Fruit fly (Drosophila melanogaster) whole organism, embryonic: Measurements from ENCODE around the gene BOD1.

Experiments used
- ATbp ChIP-seq: fragments of 200-800 bp; sonication (Bioruptor generic); optimal IDR thresholded peaks from 2 replicates; lab custom pipeline; 2017; ENCODE audit warnings: missing biosample characterization, mild to moderate bottlenecking, missing genetic modification characterization, missing genetic modification reagents
- Aef1 ChIP-seq: fragments of 200-800 bp; sonication (Bioruptor generic); IDR thresholded peaks from 3 replicates; pipeline ENCODE4 v1.3.6; 2022; ENCODE audit warnings: missing biosample characterization, missing genetic modification characterization
- CG10147 ChIP-seq: fragments of 200-800 bp; sonication (Bioruptor generic); optimal IDR thresholded peaks from 2 replicates; lab custom pipeline; 2019; ENCODE audit warnings: missing biosample characterization, mild to moderate bottlenecking, missing genetic modification characterization, moderate library complexity
- CG10431 ChIP-seq: fragments of 200-800 bp; sonication (Bioruptor generic); optimal IDR thresholded peaks from 3 replicates; lab custom pipeline; 2018; ENCODE audit warnings: missing biosample characterization, mild to moderate bottlenecking, missing genetic modification characterization
- CG10959 ChIP-seq: fragments of 200-800 bp; sonication (Bioruptor generic); IDR thresholded peaks from 2 replicates; pipeline ENCODE4 v1.3.6; 2022; ENCODE audit warnings: missing biosample characterization, missing genetic modification characterization
- CG11085 ChIP-seq: fragments of 200-800 bp; sonication (Bioruptor generic); IDR thresholded peaks from 2 replicates; pipeline ENCODE4 v1.3.6; 2022; ENCODE audit warnings: missing biosample characterization, missing genetic modification characterization
- CG11723 ChIP-seq: fragments of 200-800 bp; sonication (Bioruptor generic); optimal IDR thresholded peaks from 2 replicates; lab custom pipeline; 2017; ENCODE audit warnings: missing biosample characterization, mild to moderate bottlenecking, missing genetic modification characterization
- CG12744 ChIP-seq: fragments of 200-800 bp; sonication (Bioruptor generic); optimal IDR thresholded peaks from 2 replicates; lab custom pipeline; 2016; ENCODE audit warnings: missing biosample characterization, missing genetic modification characterization
- CG14667 ChIP-seq: fragments of 200-800 bp; sonication (Bioruptor generic); IDR thresholded peaks from 2 replicates; pipeline ENCODE4 v1.3.6; 2022; ENCODE audit warnings: missing biosample characterization, missing genetic modification characterization
- CG14965 ChIP-seq: fragments of 200-800 bp; sonication (Bioruptor generic); optimal IDR thresholded peaks from 2 replicates; lab custom pipeline; 2016; ENCODE audit warnings: missing biosample characterization, missing genetic modification characterization, borderline replicate concordance
- CG1647 ChIP-seq: fragments of 200-800 bp; sonication (Bioruptor generic); optimal IDR thresholded peaks from 3 replicates; lab custom pipeline; 2016; ENCODE audit warnings: missing biosample characterization, missing genetic modification characterization
- CG17912 ChIP-seq: fragments of 200-800 bp; sonication (Bioruptor generic); optimal IDR thresholded peaks from 2 replicates; lab custom pipeline; 2018; ENCODE audit warnings: missing biosample characterization, mild to moderate bottlenecking, missing genetic modification characterization
- CG18619 ChIP-seq: fragments of 200-800 bp; sonication (Bioruptor generic); optimal IDR thresholded peaks from 3 replicates; lab custom pipeline; 2017; ENCODE audit warnings: missing biosample characterization, mild to moderate bottlenecking, missing genetic modification characterization
- CG2120 ChIP-seq: fragments of 200-800 bp; sonication (Bioruptor generic); optimal IDR thresholded peaks from 3 replicates; lab custom pipeline; 2016; ENCODE audit warnings: missing biosample characterization, missing genetic modification characterization
- CG2199 ChIP-seq: fragments of 200-800 bp; sonication (Bioruptor generic); IDR thresholded peaks from 3 replicates; pipeline ENCODE4 v1.3.6; 2022; ENCODE audit warnings: missing biosample characterization, missing genetic modification characterization
- CG2202 ChIP-seq: fragments of 200-800 bp; sonication (Bioruptor generic); optimal IDR thresholded peaks from 2 replicates; lab custom pipeline; 2018; ENCODE audit warnings: missing biosample characterization, mild to moderate bottlenecking, missing genetic modification characterization
- CG3065 ChIP-seq: fragments of 200-800 bp; sonication (Bioruptor generic); optimal IDR thresholded peaks from 2 replicates; lab custom pipeline; 2016; ENCODE audit warnings: missing biosample characterization, missing genetic modification characterization
- CG42726 ChIP-seq: fragments of 200-800 bp; sonication (Bioruptor generic); IDR thresholded peaks from 2 replicates; pipeline ENCODE4 v1.3.6; 2022; ENCODE audit warnings: missing biosample characterization, missing genetic modification characterization; ENCODE audit not compliant: partially characterized antibody
- CG7357 ChIP-seq: fragments of 200-800 bp; sonication (Bioruptor generic); IDR thresholded peaks from 3 replicates; pipeline ENCODE4 v1.3.6; 2022; ENCODE audit warnings: missing biosample characterization, missing genetic modification characterization
- CG7556 ChIP-seq: fragments of 200-800 bp; sonication (Bioruptor generic); optimal IDR thresholded peaks from 2 replicates; lab custom pipeline; 2017; ENCODE audit warnings: missing biosample characterization, mild to moderate bottlenecking, missing genetic modification characterization
- CG7745 ChIP-seq: fragments of 200-800 bp; sonication (Bioruptor generic); optimal IDR thresholded peaks from 2 replicates; lab custom pipeline; 2018; ENCODE audit warnings: missing biosample characterization, mild to moderate bottlenecking, missing genetic modification characterization, moderate library complexity
- CG7963 ChIP-seq: fragments of 200-800 bp; sonication (Bioruptor generic); IDR thresholded peaks from 3 replicates; pipeline ENCODE4 v1.3.6; 2022; ENCODE audit warnings: missing biosample characterization, missing genetic modification characterization; ENCODE audit not compliant: partially characterized antibody
- Camta ChIP-seq: fragments of 200-800 bp; sonication (Bioruptor generic); optimal IDR thresholded peaks from 2 replicates; lab custom pipeline; 2016; ENCODE audit warnings: missing biosample characterization, missing genetic modification characterization
- Dbx ChIP-seq: fragments of 200-800 bp; sonication (Bioruptor generic); IDR thresholded peaks from 3 replicates; pipeline ENCODE4 v1.3.6; 2022; ENCODE audit warnings: missing biosample characterization, missing genetic modification characterization
- Dek ChIP-seq: fragments of 200-800 bp; sonication (Bioruptor generic); optimal IDR thresholded peaks from 3 replicates; lab custom pipeline; 2019; ENCODE audit warnings: missing biosample characterization, mild to moderate bottlenecking, missing genetic modification characterization, moderate library complexity
- Dll ChIP-seq: fragments of 200-800 bp; sonication (Bioruptor generic); IDR thresholded peaks from 4 replicates; pipeline ENCODE4 v1.3.6; 2022; ENCODE audit warnings: missing biosample characterization, missing genetic modification characterization; ENCODE audit not compliant: partially characterized antibody
- Doc3 ChIP-seq: fragments of 200-800 bp; sonication (Bioruptor generic); IDR thresholded peaks from 3 replicates; pipeline ENCODE4 v1.3.6; 2022; ENCODE audit warnings: missing biosample characterization, missing genetic modification characterization; ENCODE audit not compliant: partially characterized antibody
- Dp ChIP-seq: fragments of 200-800 bp; sonication (Bioruptor generic); optimal IDR thresholded peaks from 2 replicates; lab custom pipeline; 2018; ENCODE audit warnings: missing biosample characterization, mild to moderate bottlenecking, missing genetic modification characterization, moderate library complexity
- Hmr ChIP-seq: fragments of 200-800 bp; sonication (Bioruptor generic); optimal IDR thresholded peaks from 3 replicates; lab custom pipeline; 2017; ENCODE audit warnings: mild to moderate bottlenecking, missing biosample characterization, missing genetic modification reagents, missing genetic modification characterization
- Hr78 ChIP-seq, 2 experiments: fragments of 200-800 bp in 1 of 2; fragments of >200 bp in 1 of 2; sonication (Bioruptor generic) in 1 of 2; optimal IDR thresholded peaks; 2 replicates each; lab custom pipeline; 2017 to 2019; ENCODE audit warnings: missing biosample characterization in 2 of 2, missing genetic modification characterization in 2 of 2, mild to moderate bottlenecking in 1 of 2, moderate library complexity in 1 of 2
- Mad ChIP-seq: fragments of 200-800 bp; sonication (Bioruptor generic); optimal IDR thresholded peaks from 2 replicates; lab custom pipeline; 2016; ENCODE audit warnings: missing biosample characterization, missing genetic modification characterization
- Mes4 ChIP-seq: fragments of 200-800 bp; sonication (Bioruptor generic); optimal IDR thresholded peaks from 2 replicates; lab custom pipeline; 2016; ENCODE audit warnings: missing biosample characterization, missing genetic modification characterization
- NK7.1 ChIP-seq: fragments of 200-800 bp; sonication (Bioruptor generic); optimal IDR thresholded peaks from 3 replicates; lab custom pipeline; 2016; ENCODE audit warnings: missing biosample characterization, missing genetic modification characterization
- YL-1 ChIP-seq: fragments of 200-800 bp; sonication (Bioruptor generic); optimal IDR thresholded peaks from 3 replicates; lab custom pipeline; 2017; ENCODE audit warnings: missing biosample characterization, mild to moderate bottlenecking, missing genetic modification characterization
- ash1 ChIP-seq: fragments of 200-800 bp; sonication (Bioruptor generic); optimal IDR thresholded peaks from 2 replicates; lab custom pipeline; 2018; ENCODE audit warnings: missing biosample characterization, mild to moderate bottlenecking, missing genetic modification characterization
- btn ChIP-seq: fragments of 200-800 bp; sonication (Bioruptor generic); optimal IDR thresholded peaks from 2 replicates; lab custom pipeline; 2016; ENCODE audit warnings: missing biosample characterization, missing genetic modification characterization
- ci ChIP-seq: fragments of 200-800 bp; sonication (Bioruptor generic); IDR thresholded peaks from 3 replicates; pipeline ENCODE4 v1.3.6; 2022; ENCODE audit warnings: missing biosample characterization, missing genetic modification characterization
- corto ChIP-seq: fragments of 200-800 bp; sonication (Bioruptor generic); optimal IDR thresholded peaks from 2 replicates; lab custom pipeline; 2016; ENCODE audit warnings: missing biosample characterization, mild to moderate bottlenecking, missing genetic modification characterization, moderate library complexity
- dimm ChIP-seq: fragments of 200-800 bp; sonication (Bioruptor generic); IDR thresholded peaks from 2 replicates; pipeline ENCODE4 v1.3.6; 2022; ENCODE audit warnings: missing biosample characterization, missing genetic modification characterization
- fru ChIP-seq: fragments of >200 bp; optimal IDR thresholded peaks from 2 replicates; lab custom pipeline; 2017
- gcm2 ChIP-seq: fragments of 200-800 bp; sonication (Bioruptor generic); optimal IDR thresholded peaks from 2 replicates; lab custom pipeline; 2016; ENCODE audit warnings: missing biosample characterization, missing genetic modification characterization
- ham ChIP-seq: fragments of 200-800 bp; sonication (Bioruptor generic); IDR thresholded peaks from 2 replicates; pipeline ENCODE4 v1.3.6; 2022; ENCODE audit warnings: missing biosample characterization, missing genetic modification characterization
- her ChIP-seq: fragments of 200-800 bp; sonication (Bioruptor generic); optimal IDR thresholded peaks from 2 replicates; lab custom pipeline; 2016; ENCODE audit warnings: missing biosample characterization, missing genetic modification characterization
- maf-S ChIP-seq: fragments of 200-800 bp; sonication (Bioruptor generic); optimal IDR thresholded peaks from 2 replicates; lab custom pipeline; 2016; ENCODE audit warnings: missing biosample characterization, missing genetic modification characterization
- oc ChIP-seq: fragments of 200-800 bp; sonication (Bioruptor generic); optimal IDR thresholded peaks from 2 replicates; lab custom pipeline; 2018; ENCODE audit warnings: missing biosample characterization, mild to moderate bottlenecking, missing genetic modification characterization, moderate library complexity
- pum ChIP-seq: fragments of 200-800 bp; sonication (Bioruptor generic); optimal IDR thresholded peaks from 2 replicates; lab custom pipeline; 2016; ENCODE audit warnings: missing biosample characterization, missing genetic modification characterization
- scrt ChIP-seq: fragments of 200-800 bp; sonication (Bioruptor generic); optimal IDR thresholded peaks from 2 replicates; lab custom pipeline; 2018; ENCODE audit warnings: missing biosample characterization, mild to moderate bottlenecking, missing genetic modification characterization, moderate library complexity
- tin ChIP-seq: fragments of 200-800 bp; sonication (Bioruptor generic); optimal IDR thresholded peaks from 3 replicates; lab custom pipeline; 2016; ENCODE audit warnings: missing biosample characterization, missing genetic modification characterization
- trh ChIP-seq: fragments of 200-800 bp; sonication (Bioruptor generic); optimal IDR thresholded peaks from 2 replicates; lab custom pipeline; 2016; ENCODE audit warnings: missing biosample characterization, missing genetic modification characterization
- unc-4 ChIP-seq: fragments of 200-800 bp; sonication (Bioruptor generic); IDR thresholded peaks from 2 replicates; pipeline ENCODE4 v1.3.6; 2022; ENCODE audit warnings: missing biosample characterization, missing genetic modification characterization; ENCODE audit not compliant: partially characterized antibody

BOD1 gene

dm6 chr3R:27916355-27917019 is 21.6 kb upstream of the BOD1 start, which contains the start of the genes CG5003 and mRpS22 (continued):
- TF ChIP-seq CG18619 (GFP tag; lab: Kevin White, UChicago) (peak; percentile 46), trh (GFP tag; lab: Kevin White, UChicago) (no peak), Dll (GFP tag; lab: Robert Waterston, UW) (peak; percentile 41; the same call in 2 of the 4 replicates), fru (lab: Kevin White, UChicago) (no peak), CG17912 (GFP tag; lab: Kevin White, UChicago) (no peak), CG7357 (0 out of 3 replicates have a peak, but pooled peaks have one; percentile 26), her (GFP tag; lab: Kevin White, UChicago) (no peak), CG11723 (GFP tag; lab: Kevin White, UChicago) (peak; percentile 45), gcm2 (GFP tag; lab: Kevin White, UChicago) (no peak), ham (GFP tag; lab: Robert Waterston, UW) (no peak), CG11085 (GFP tag; lab: Robert Waterston, UW) (no peak), Mad (GFP tag; lab: Kevin White, UChicago) (peak; percentile 27), corto (GFP tag; lab: Kevin White, UChicago) (no peak), Mes4 (no peak), Hr78 (GFP tag; optimal IDR thresholded peaks at IDR 0.05; lab: Kevin White, UChicago) (no peak), scrt (GFP tag; lab: Kevin White, UChicago) (no peak), NK7.1 (GFP tag; lab: Kevin White, UChicago) (no peak), CG2120 (GFP tag; lab: Kevin White, UChicago) (peak; percentile 59), Aef1 (GFP tag; lab: Robert Waterston, UW) (peak; percentile 33; the same call in 1 of the 3 replicates), CG3065 (no peak), Doc3 (GFP tag; lab: Robert Waterston, UW) (no peak), Camta (no peak), ash1 (GFP tag; lab: Kevin White, UChicago) (no peak), Dp (GFP tag; lab: Kevin White, UChicago) (peak; percentile 10), dimm (GFP tag; lab: Robert Waterston, UW) (no peak), YL-1 (peak; percentile 39), ci (no peak), pum (GFP tag; lab: Kevin White, UChicago) (peak; percentile 22), CG1647 (peak; percentile 55), CG10959 (0 out of 2 replicates have a peak, but pooled peaks have one; percentile 10), tin (peak; percentile 73), Dek (peak; percentile 50), ATbp (GFP tag; lab: Kevin White, UChicago) (no peak), CG12744 (GFP tag; lab: Kevin White, UChicago) (no peak), CG2199 (no peak), CG10431 (GFP tag; lab: Kevin White, UChicago) (peak; percentile 16), CG14667 (GFP tag; lab: Robert Waterston, UW) (peak; percentile 40), CG42726 (GFP tag; lab: Robert Waterston, UW) (no peak), Dbx (peak; percentile 17; the same call in 2 of the 3 replicates), CG7963 (GFP tag; lab: Robert Waterston, UW) (no peak), CG2202 (no peak), Hmr (GFP tag; lab: Kevin White, UChicago) (peak; percentile 56), CG10147 (GFP tag; lab: Kevin White, UChicago) (peak; percentile 27), maf-S (no peak), btn (no peak), oc (tag; lab: Kevin White, UChicago) (no peak), CG7556 (GFP tag; lab: Kevin White, UChicago) (peak; percentile 68), CG14965 (GFP tag; lab: Kevin White, UChicago) (no peak), CG7745 (tag; lab: Kevin White, UChicago) (no peak), unc-4 (GFP tag; lab: Robert Waterston, UW) (peak; percentile 45; the same call in 1 of the 2 replicates)
